Worm (Caenorhabditis elegans) whole organism, L1 larva: ENCODE measurements around the gene cey-4.

Experiments used
- blmp-1 ChIP-seq: fragments of 150-350 bp; optimal IDR thresholded peaks from 2 replicates; lab custom pipeline; 2014; ENCODE audit warnings: missing biosample characterization, missing genetic modification characterization
- ceh-82 ChIP-seq, 3 experiments: fragments of 150-350 bp in 1 of 3; sonication (generic microtip) in 2 of 3; optimal IDR thresholded peaks; 2 replicates each; lab custom pipeline; 2014 to 2017; ENCODE audit warnings: missing biosample characterization in 3 of 3, missing genetic modification characterization in 3 of 3
- elt-2 ChIP-seq: sonication (generic microtip); optimal IDR thresholded peaks from 2 replicates; lab custom pipeline; 2016; ENCODE audit warnings: missing genetic modification characterization, mild to moderate bottlenecking, inconsistent platforms, missing compliant biosample characterization, missing genetic modification reagents
- fos-1 ChIP-seq: fragments of 150-350 bp; optimal IDR thresholded peaks from 2 replicates; lab custom pipeline; 2014; ENCODE audit warnings: missing biosample characterization, missing genetic modification characterization
- hlh-4 ChIP-seq: sonication (generic microtip); optimal IDR thresholded peaks from 2 replicates; lab custom pipeline; 2016; ENCODE audit warnings: mild to moderate bottlenecking, missing genetic modification characterization, missing compliant biosample characterization
- nhr-11 ChIP-seq: fragments of 150-350 bp; optimal IDR thresholded peaks from 2 replicates; lab custom pipeline; 2014; ENCODE audit warnings: missing biosample characterization, missing genetic modification characterization
- nhr-237 ChIP-seq: fragments of 150-350 bp; optimal IDR thresholded peaks from 2 replicates; lab custom pipeline; 2014; ENCODE audit warnings: missing biosample characterization, missing genetic modification characterization
- unc-130 ChIP-seq: fragments of 150-350 bp; optimal IDR thresholded peaks from 2 replicates; lab custom pipeline; 2017; ENCODE audit warnings: missing biosample characterization, missing genetic modification characterization, inconsistent platforms

DNA sequence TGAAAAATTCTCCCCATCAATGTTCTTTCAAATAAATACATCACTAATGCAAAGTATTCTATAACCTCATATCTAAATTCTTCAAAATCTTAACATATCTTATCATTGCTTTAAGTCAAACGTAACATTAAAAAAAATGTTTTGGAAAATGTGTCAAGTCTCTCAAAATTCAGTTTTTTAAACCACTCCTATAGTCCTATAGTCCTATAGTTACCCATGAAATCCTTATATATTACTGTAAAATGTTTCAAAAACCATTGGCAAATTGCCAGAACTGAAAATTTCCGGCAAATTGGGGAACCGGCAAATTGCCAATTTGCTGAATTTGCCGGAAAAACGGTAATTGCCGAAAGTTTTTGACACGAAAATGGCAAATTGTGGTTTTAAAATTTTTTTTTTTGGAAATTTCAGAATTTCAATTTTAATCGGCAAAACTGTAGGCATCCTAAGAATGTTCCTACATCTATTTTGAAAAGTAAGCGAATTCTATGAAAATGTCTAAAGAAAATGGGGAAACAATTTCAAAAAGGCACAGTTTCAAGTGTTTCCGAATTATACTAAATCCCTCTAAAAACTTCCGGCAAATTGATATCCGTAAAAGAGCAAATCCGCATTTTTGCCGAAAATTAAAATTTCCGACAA, 35.9 kb upstream of the cey-4 start:
- TF ChIP-seq unc-130 (tag; lab: Kevin White, UChicago) (no peak), ceh-82 (tag; optimal IDR thresholded peaks at IDR 0.05; lab: Kevin White, UChicago) (no peak), nhr-11 (no peak), nhr-237 (tag; lab: Kevin White, UChicago) (no peak), blmp-1 (no peak), elt-2 (tag; lab: Kevin White, UChicago) (no peak), hlh-4 (tag; lab: Kevin White, UChicago) (no peak), fos-1 (tag; lab: Kevin White, UChicago) (no peak)
